Worm (Caenorhabditis elegans): ENCODE results near the gene his-74.

his-74 gene

ce11 chrV:12644500-12644899 is 15.6 kb downstream of the his-74 start, which contains the start of gene F56H9.8:
F56H9.8 (plus strand) TSS chrV:12644800.
- no peak for TF ChIP-seq F13C5.2 (tag; optimal IDR thresholded peaks at IDR 0.05)
- TF ChIP-seq hmbx-1 (tag; optimal IDR thresholded peaks at IDR 0.05) = no peak
- TF ChIP-seq flt-1 (GFP tag; IDR thresholded peaks at IDR 0.05) = no peak
- TF ChIP-seq hmg-4 (GFP tag; optimal IDR thresholded peaks at IDR 0.05) = no peak
- TF ChIP-seq sea-1 (GFP tag; conservative IDR thresholded peaks at IDR 0.05) = no peak
- TF ChIP-seq scrt-1 (GFP tag; IDR thresholded peaks at IDR 0.05) = no peak
- TF ChIP-seq tra-4 (tag; optimal IDR thresholded peaks at IDR 0.05) = no peak
- no peak for TF ChIP-seq tbx-37 (GFP tag; conservative IDR thresholded peaks at IDR 0.05)
- no peak for TF ChIP-seq ets-7 (tag; optimal IDR thresholded peaks at IDR 0.05)
- TF ChIP-seq pes-1 (GFP tag; IDR thresholded peaks at IDR 0.05) = no peak
- no peak for TF ChIP-seq ceh-13 (GFP tag; optimal IDR thresholded peaks at IDR 0.05)
- TF ChIP-seq ama-1 (optimal IDR thresholded peaks at IDR 0.05) = no peak
- TF ChIP-seq tbx-11 (GFP tag; IDR thresholded peaks at IDR 0.05) = no peak
- no peak for TF ChIP-seq hnd-1 (tag; optimal IDR thresholded peaks at IDR 0.05)
- TF ChIP-seq B0310.2 (tag; optimal IDR thresholded peaks at IDR 0.05) = no peak
- TF ChIP-seq aly-1 (tag; optimal IDR thresholded peaks at IDR 0.05) = no peak
- no peak for TF ChIP-seq ceh-36 (tag; optimal IDR thresholded peaks at IDR 0.05)

ce11 chrV:12640384-12640783 is 19.7 kb downstream of the his-74 start, which contains the start of gene gpa-8:
gpa-8 (minus strand) TSS chrV:12640484.
- TF ChIP-seq hnd-1 (tag; optimal IDR thresholded peaks at IDR 0.05) = no peak
- no peak for TF ChIP-seq ama-1 (optimal IDR thresholded peaks at IDR 0.05)
- TF ChIP-seq ets-7 (tag; optimal IDR thresholded peaks at IDR 0.05) = no peak
- TF ChIP-seq aly-1 (tag; optimal IDR thresholded peaks at IDR 0.05) = no peak
- TF ChIP-seq hmbx-1 (tag; optimal IDR thresholded peaks at IDR 0.05) = no peak

DNA sequence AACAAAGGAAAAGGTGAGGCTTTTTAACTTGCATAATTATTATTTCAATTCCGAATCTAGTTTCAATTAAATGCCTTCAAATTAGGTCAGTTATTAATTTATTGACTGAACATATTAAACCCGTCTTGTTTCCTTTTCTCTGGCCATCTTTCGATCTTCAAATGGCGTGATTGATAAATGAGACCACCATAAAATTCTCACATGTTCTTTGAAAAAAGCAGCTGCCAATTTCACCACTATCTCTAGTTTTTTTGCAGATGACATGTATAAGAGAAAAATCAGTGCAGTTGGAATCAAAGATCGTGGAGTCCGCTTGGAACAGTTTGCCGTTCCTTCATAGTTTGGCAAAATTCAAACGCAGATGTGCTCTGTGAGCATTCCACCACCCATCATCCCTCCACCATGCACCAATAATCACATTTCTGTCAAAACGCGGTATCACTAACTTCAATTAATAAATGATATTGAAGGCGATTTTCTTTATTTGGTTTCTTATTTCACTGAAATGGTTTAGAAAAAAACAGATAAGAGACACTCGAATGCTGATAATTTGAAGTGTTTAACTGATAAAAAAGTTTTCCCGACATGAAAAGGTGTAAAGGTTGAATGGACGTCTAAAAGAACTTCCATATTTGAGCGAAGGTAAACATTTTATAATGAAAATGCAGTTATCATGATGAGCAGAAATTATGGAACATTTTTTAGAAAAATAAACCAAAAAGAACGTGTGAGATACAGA is 22.2 kb downstream of the his-74 start:
- TF ChIP-seq ama-1 (optimal IDR thresholded peaks at IDR 0.05) (no peak), B0310.2 (tag; optimal IDR thresholded peaks at IDR 0.05) (no peak), tra-4 (tag; optimal IDR thresholded peaks at IDR 0.05) (no peak), hmg-4 (GFP tag; optimal IDR thresholded peaks at IDR 0.05) (no peak), ceh-13 (GFP tag; optimal IDR thresholded peaks at IDR 0.05) (no peak), tbx-37 (GFP tag; conservative IDR thresholded peaks at IDR 0.05) (no peak), ceh-36 (tag; optimal IDR thresholded peaks at IDR 0.05) (no peak), pes-1 (GFP tag; IDR thresholded peaks at IDR 0.05) (no peak), sea-1 (GFP tag; conservative IDR thresholded peaks at IDR 0.05) (no peak)

DNA sequence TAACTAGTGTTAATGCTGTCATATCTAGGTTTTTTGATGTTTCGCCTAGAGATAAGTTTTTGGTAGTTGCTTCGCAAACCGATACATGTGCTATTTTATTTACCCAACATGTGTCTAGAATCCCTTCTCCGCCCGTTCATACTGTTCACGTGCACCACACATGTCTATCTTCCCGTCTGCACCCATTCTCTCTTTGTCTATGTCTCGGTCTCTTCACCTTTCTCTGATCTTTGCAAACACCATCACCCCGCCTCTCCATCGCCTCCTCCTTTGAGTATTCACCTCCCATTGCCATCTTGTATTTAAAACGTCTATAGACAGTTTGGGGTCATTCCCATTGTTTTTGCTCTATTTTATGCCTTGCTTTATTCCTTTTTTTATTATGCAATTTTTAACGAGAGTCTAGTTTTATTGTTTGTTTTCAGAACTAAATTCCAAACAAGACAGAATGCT is 22.9 kb downstream of the his-74 start, which contains the start of gene F56H9.2:
F56H9.2 (plus strand) TSS at position 426 of the 453 bp plus-strand sequence.
- TF ChIP-seq ama-1 (optimal IDR thresholded peaks at IDR 0.05) (no peak), tbx-11 (GFP tag; IDR thresholded peaks at IDR 0.05) (no peak), flt-1 (GFP tag; IDR thresholded peaks at IDR 0.05) (no peak), sea-1 (GFP tag; conservative IDR thresholded peaks at IDR 0.05) (no peak), ets-7 (tag; optimal IDR thresholded peaks at IDR 0.05) (no peak), tra-4 (tag; optimal IDR thresholded peaks at IDR 0.05) (no peak), aly-1 (tag; optimal IDR thresholded peaks at IDR 0.05) (no peak), hmg-4 (GFP tag; optimal IDR thresholded peaks at IDR 0.05) (no peak), ceh-36 (tag; optimal IDR thresholded peaks at IDR 0.05) (no peak), tbx-37 (GFP tag; conservative IDR thresholded peaks at IDR 0.05) (no peak), F13C5.2 (tag; optimal IDR thresholded peaks at IDR 0.05) (no peak), scrt-1 (GFP tag; IDR thresholded peaks at IDR 0.05) (no peak), pes-1 (GFP tag; IDR thresholded peaks at IDR 0.05) (no peak), hmbx-1 (tag; optimal IDR thresholded peaks at IDR 0.05) (no peak)

- TF ChIP-seq pes-1 (GFP tag; IDR thresholded peaks at IDR 0.05) = no peak
- no peak for TF ChIP-seq hnd-1 (tag; optimal IDR thresholded peaks at IDR 0.05)
- TF ChIP-seq ceh-13 (GFP tag; optimal IDR thresholded peaks at IDR 0.05) = no peak
- no peak for TF ChIP-seq aly-1 (tag; optimal IDR thresholded peaks at IDR 0.05)
- no peak for TF ChIP-seq tra-4 (tag; optimal IDR thresholded peaks at IDR 0.05)
- TF ChIP-seq hmg-4 (GFP tag; optimal IDR thresholded peaks at IDR 0.05) = no peak
- no peak for TF ChIP-seq tbx-37 (GFP tag; conservative IDR thresholded peaks at IDR 0.05)
- TF ChIP-seq B0310.2 (tag; optimal IDR thresholded peaks at IDR 0.05) = no peak
- no peak for TF ChIP-seq ceh-36 (tag; optimal IDR thresholded peaks at IDR 0.05)
- TF ChIP-seq scrt-1 (GFP tag; IDR thresholded peaks at IDR 0.05) = no peak
- no peak for TF ChIP-seq F13C5.2 (tag; optimal IDR thresholded peaks at IDR 0.05)
- TF ChIP-seq tbx-11 (GFP tag; IDR thresholded peaks at IDR 0.05) = no peak
- TF ChIP-seq hmbx-1 (tag; optimal IDR thresholded peaks at IDR 0.05) = no peak
- no peak for TF ChIP-seq sea-1 (GFP tag; conservative IDR thresholded peaks at IDR 0.05)
- no peak for TF ChIP-seq ets-7 (tag; optimal IDR thresholded peaks at IDR 0.05)
Observed at ce11 chrV:12636248-12636647, 23.9 kb downstream of the his-74 start.

DNA sequence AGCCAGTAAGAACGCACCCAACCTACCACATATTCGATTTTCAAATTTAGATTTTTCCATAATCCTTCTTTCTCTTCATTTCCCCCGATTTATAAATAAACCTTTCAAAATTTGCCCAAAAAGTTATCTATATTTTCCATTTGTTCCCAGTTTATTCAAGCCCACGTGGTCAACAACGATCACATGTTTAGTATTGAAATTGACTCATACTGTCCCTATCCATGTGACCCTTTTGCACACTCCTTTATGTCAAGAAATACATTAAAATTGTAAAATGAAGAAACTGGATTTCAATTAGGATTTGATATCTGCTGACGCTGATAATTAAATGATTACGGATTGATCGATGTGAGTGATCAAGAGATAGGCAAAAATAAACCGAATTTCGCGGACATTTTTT is 24.9 kb downstream of the his-74 start:
- TF ChIP-seq F13C5.2 (tag; optimal IDR thresholded peaks at IDR 0.05) (no peak), ceh-36 (tag; optimal IDR thresholded peaks at IDR 0.05) (no peak), pes-1 (GFP tag; IDR thresholded peaks at IDR 0.05) (no peak), tbx-11 (GFP tag; IDR thresholded peaks at IDR 0.05) (no peak), hnd-1 (tag; optimal IDR thresholded peaks at IDR 0.05) (no peak), tbx-37 (GFP tag; conservative IDR thresholded peaks at IDR 0.05) (no peak), flt-1 (GFP tag; IDR thresholded peaks at IDR 0.05) (no peak), aly-1 (tag; optimal IDR thresholded peaks at IDR 0.05) (no peak), scrt-1 (GFP tag; IDR thresholded peaks at IDR 0.05) (no peak), hmg-4 (GFP tag; optimal IDR thresholded peaks at IDR 0.05) (no peak), ama-1 (optimal IDR thresholded peaks at IDR 0.05) (no peak), ceh-13 (GFP tag; optimal IDR thresholded peaks at IDR 0.05) (no peak), ets-7 (tag; optimal IDR thresholded peaks at IDR 0.05) (no peak), B0310.2 (tag; optimal IDR thresholded peaks at IDR 0.05) (no peak), tra-4 (tag; optimal IDR thresholded peaks at IDR 0.05) (no peak), hmbx-1 (tag; optimal IDR thresholded peaks at IDR 0.05) (no peak), sea-1 (GFP tag; conservative IDR thresholded peaks at IDR 0.05) (no peak)

DNA sequence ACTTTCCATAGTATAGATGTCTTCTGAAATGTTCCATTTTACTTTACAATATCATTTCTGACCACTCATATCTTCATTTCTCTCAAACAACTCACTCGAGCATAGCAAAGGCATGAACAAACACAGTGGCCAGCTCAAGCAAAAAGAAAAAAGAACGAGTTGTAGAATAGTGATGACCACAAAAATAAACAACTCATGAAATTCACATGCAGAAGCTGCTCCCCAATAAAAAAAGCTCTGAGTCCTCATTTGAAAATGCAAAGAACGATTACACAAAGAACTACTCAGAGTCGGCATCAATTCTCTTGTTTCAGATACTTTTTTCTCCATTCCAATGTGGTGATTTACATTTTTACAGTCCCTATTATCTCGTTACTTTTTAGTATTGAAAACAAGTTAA is 25.4 kb downstream of the his-74 start:
- TF ChIP-seq hmbx-1 (tag; optimal IDR thresholded peaks at IDR 0.05) = no peak
- no peak for TF ChIP-seq ama-1 (optimal IDR thresholded peaks at IDR 0.05)
- TF ChIP-seq tra-4 (tag; optimal IDR thresholded peaks at IDR 0.05) = no peak
- TF ChIP-seq B0310.2 (tag; optimal IDR thresholded peaks at IDR 0.05) = no peak
- no peak for TF ChIP-seq F13C5.2 (tag; optimal IDR thresholded peaks at IDR 0.05)
- no peak for TF ChIP-seq ceh-13 (GFP tag; optimal IDR thresholded peaks at IDR 0.05)
